Worm (Caenorhabditis elegans) whole organism, L4/young adult: ENCODE results near the gene Y67A10A.11.

Source experiments
- W03F9.2 ChIP-seq: fragments of 150-350 bp; optimal IDR thresholded peaks from 2 replicates; lab custom pipeline; 2014; ENCODE audit warnings: missing biosample characterization, missing genetic modification characterization
- him-1 ChIP-seq: sonication (generic microtip); optimal IDR thresholded peaks from 2 replicates; lab custom pipeline; 2016; ENCODE audit warnings: missing genotype, missing genetic modification reagents, missing genetic modification characterization, missing compliant biosample characterization

DNA sequence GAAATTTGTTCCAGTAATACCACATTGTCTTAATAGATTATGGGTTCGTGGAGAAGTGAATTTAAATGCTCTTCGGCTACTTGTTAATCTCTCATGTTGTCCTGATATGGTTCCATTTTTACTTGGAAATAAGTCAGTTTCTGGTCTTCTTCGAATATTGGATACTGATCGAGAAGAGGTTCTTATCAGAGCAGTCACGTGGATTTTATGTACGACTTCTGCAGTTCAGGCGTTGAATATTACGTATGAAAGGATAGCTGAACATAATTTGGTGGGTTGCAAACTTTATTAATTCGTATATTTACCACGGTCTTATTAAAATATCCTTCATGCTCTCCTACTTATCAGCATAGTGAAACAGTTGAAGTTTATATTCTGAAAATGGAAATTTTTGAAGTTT lies 38.1 kb downstream of the Y67A10A.11 start:
- TF ChIP-seq W03F9.2 (tag; lab: Kevin White, UChicago) (no peak), him-1 (tag; lab: Kevin White, UChicago) (no peak)
